Worm (Caenorhabditis elegans): ENCODE measurements around the gene ZC196.2.
"Not testable (repeated sequence)": the region's sequence is repeated elsewhere in the genome, so short reads cannot be mapped to it uniquely, and the experiment has no call there.

The ZC196.2 gene

DNA sequence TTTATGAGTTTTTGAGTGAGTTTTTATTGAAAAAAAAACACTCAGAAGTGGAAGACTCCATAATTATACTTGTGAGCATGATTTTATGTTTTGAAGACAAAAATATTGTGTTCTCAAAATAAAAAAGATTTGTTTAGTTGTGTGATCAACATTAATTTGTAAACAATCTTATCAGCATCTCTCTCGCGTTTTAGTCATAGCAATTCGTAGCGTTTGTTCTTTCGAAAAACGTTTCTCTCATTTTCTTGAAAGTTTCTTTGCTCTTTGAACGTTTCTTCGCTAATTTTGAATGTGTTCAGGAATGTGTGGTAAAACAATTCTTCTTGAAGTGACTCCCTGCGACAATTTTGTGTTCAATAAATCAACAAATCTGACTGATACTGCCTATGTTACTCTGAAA lies at the start of gene ZC196.2:
Gene ZC196.2 (plus strand): TSS at position 301 of the 400 bp plus-strand sequence.
- TF ChIP-seq unc-62 (GFP tag; optimal IDR thresholded peaks at IDR 0.05): no peak

DNA sequence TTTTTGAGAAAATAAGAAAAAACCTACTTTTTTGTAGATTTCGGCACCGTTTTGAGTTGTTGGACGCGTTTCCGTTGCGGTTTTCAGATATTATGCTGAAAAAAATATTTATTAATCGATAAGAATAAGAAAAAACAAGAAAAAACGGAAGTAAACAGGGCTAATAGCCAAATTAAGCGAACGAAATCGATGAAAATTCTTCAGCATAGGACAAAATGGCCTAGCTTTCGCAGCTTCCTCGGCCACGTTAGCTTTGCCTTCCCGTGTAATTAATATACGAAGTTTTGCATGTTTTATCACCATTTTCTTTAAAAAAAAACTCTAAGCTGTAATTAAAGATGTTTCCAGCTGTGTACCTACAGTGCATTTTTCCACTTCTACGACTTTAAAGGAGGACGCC lies 43.0 kb upstream of the ZC196.2 start, which contains the start of gene ZC190.10:
Gene ZC190.10 (minus strand): TSS at position 101 of the 400 bp plus-strand sequence.
- TF ChIP-seq unc-62 (GFP tag; optimal IDR thresholded peaks at IDR 0.05): not testable (repeated sequence)

DNA sequence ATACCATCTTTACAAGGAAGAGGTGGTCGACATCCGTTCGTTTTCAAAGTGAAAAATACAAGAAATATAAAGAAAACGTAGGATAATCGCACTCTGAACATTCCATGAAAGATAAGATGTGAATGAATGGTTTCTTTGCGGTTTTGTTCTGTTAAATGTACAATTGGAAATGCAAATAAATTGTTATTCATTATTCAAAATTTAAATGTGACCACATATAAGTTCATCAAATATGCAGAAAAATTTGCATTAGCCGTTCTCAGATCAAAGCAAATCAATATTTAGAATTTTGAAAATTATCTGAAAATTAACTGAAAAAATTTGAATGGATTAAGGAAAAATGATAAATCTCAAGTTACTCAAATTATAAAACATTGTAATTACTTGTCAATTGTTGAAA lies 27.3 kb upstream of the ZC196.2 start, which contains the start of gene ZC178.2:
Gene ZC178.2 (minus strand): TSS at position 101 of the 400 bp plus-strand sequence.
- no peak for TF ChIP-seq unc-62 (GFP tag; optimal IDR thresholded peaks at IDR 0.05)

DNA sequence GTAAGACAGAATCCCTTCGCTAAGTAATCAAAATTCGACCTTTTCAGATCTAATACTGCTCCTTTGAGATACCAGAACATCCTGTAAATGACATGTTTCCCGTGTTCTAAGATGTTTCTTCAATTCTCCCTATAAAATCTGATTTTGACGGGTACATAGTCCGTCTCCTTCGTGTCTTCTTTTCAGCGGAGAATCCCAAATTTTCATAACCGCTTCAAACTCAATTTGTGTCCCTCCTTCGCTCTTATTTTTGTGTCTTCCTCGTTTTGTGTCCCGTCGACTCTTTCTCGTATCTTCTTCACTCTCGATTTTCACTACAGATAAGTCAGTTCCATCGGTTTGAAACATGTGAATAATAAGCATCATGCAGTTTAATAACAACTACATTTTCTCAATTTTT lies 23.1 kb upstream of the ZC196.2 start, which contains the start of gene glr-5:
Gene glr-5 (plus strand): TSS at position 321 of the 400 bp plus-strand sequence.
- TF ChIP-seq unc-62 (GFP tag; optimal IDR thresholded peaks at IDR 0.05): no peak

DNA sequence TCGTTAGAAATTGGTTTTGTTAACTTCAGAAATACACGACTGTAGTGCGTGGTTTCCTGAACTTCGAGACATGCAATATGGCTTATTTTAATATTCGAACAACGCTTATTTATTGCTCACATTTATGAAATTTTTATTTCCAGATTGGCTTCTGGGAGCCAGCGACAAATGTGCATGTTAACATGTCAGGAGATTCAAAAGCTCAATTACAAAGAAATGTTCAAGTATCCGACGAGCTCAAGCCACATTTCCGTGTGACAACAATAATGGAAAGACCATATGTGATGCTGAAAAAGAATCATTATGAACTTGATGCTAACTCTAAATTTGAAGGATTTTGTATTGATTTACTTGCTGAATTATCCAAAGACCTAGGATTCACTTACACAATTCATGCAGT lies 20.8 kb upstream of the ZC196.2 start:
- TF ChIP-seq unc-62 (GFP tag; optimal IDR thresholded peaks at IDR 0.05): no peak

DNA sequence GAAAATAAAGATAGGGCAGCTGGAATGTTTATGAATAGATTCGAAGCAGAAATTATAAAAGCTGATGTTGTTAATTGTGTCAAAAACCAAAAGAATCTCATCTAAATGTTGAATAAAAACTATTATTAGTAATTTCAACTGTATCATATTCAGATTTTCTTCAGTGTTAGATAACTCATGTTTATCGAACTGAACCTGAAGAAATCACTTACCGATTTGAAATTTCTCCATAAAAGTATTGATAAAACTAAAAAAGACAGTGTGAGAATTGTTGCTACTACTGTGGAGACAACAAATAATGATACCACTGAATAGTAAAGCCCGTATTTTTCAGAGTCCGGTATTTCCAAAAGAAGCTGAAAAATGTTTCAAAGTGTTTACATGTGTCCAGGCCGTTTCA lies 17.1 kb upstream of the ZC196.2 start, which contains the start of gene ZC196.8:
Gene ZC196.8 (minus strand): TSS at position 101 of the 400 bp plus-strand sequence.
- TF ChIP-seq unc-62 (GFP tag; optimal IDR thresholded peaks at IDR 0.05): not testable (repeated sequence)

DNA sequence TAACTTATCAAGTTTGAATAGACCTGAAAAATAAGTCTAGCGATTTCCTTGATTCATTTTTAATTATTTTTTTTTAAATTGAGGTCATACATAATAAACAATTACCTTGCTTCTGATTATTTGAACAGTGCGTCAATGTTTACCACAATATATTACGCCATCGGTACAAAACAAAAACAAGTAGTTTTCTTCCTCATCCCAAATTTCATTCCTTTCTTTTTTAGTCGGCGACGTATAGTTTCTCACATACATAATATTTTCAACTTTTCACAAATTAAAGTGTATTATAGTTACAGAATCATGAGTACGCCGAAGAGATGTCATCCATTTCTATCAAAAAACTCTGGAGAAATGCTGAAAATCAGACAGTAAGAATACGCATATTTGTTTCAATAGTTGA lies 13.0 kb upstream of the ZC196.2 start, which contains the start of gene droe-8:
Gene droe-8 (plus strand): TSS at position 301 of the 400 bp plus-strand sequence.
- TF ChIP-seq unc-62 (GFP tag; optimal IDR thresholded peaks at IDR 0.05): not testable (repeated sequence)

DNA sequence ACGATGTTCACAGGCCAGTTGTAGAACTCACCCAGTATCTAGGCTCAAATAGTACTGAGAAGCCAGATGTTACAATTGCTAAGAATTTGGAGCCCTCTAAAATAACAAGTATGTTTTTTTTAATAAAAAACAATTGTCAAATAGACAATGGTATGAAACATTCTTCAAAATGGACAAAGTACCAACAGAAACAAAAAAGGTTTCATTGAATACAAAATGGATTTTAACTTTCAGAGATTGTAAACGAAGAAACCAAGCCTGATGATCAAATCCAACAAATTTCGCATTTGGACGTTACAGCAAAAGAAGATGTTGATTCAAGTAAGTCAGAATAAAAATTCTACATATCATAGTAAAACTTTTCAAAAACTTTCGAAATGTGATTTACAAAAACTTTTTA lies 12.2 kb upstream of the ZC196.2 start, which contains the start of gene ZC196.9:
Gene ZC196.9 (minus strand): TSS at position 101 of the 400 bp plus-strand sequence.
- TF ChIP-seq unc-62 (GFP tag; optimal IDR thresholded peaks at IDR 0.05): no peak

DNA sequence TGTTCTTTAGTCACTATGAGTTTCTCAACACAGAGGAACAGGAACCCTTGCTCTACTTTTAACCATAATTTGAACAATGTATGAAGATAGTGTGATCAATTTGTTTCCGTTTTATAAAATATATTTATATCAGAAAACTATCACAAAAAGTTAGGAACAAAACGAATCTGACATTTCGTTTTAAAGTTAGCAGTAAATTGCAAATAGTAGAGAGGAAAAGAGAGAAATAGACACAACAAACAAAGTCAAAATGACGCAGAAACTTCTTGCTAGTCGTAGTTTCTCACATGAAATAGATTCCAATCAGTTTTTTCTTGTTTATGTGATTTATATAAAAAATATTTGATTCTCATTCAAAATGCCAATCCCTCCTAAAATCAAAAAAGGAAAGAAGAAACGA lies 10.1 kb upstream of the ZC196.2 start, which contains the start of gene ZC196.5:
Gene ZC196.5 (plus strand): TSS at position 301 of the 400 bp plus-strand sequence.
- no peak for TF ChIP-seq unc-62 (GFP tag; optimal IDR thresholded peaks at IDR 0.05)

DNA sequence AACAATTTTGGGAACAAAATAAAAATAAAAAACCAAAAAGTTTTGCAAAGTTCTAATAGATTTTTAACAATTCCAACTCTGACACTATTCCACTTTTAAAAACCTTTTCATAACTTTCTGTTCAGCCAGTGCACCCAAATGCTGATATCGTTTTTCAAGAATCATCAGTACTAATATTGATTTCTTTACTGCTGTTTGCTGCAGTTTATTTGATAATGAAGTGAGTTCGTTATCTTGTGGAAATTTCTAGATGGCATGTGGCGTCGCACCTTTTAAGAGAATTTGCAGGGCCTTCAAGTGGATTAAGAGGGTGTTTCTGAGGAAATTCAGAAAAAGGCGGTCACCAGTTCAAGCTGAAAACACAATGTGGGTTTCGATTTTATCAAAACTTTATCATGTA lies 8.2 kb upstream of the ZC196.2 start:
- no peak for TF ChIP-seq unc-62 (GFP tag; optimal IDR thresholded peaks at IDR 0.05)

DNA sequence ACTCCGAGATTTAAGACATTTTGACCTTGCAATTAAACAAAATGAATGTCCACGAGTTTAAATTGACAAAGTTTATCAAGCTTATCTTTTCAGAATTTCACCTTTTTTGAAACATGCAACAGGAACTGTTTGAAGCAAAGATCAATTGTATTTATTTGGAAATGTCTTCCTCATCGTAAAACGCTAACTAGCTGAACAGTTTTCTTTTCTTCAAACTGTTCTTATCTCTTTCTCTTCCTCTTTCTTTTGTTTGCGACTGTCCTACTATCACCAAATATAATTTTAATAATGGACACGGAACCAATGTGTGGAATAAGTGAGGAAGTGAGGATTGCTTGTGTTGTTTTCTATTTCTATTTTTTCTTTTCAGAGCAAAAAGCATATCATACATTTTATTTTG lies 6.3 kb upstream of the ZC196.2 start, which contains the start of gene ZC196.4:
Gene ZC196.4 (plus strand): TSS at position 173 of the 400 bp plus-strand sequence.
- TF ChIP-seq unc-62 (GFP tag; optimal IDR thresholded peaks at IDR 0.05): no peak

DNA sequence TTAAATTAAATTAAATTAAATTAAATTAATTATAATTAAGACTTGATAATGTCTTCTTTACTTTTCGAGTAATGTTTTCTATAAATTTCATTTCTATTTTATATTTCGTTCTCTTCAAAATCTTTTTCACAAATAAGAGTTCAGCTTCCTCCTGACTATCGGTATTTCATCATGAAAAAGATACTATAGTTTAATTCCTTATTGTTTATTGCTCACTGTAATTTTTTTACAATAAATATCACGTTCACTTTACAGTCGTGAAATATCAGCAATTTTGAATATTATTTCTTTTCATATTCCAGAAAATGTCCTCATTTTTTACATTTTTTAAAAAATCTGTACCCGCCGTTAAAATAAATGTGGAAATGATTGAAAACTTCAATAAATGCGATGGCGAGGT lies 2.9 kb upstream of the ZC196.2 start, which contains the start of gene ZC196.3:
Gene ZC196.3 (plus strand): TSS at position 301 of the 400 bp plus-strand sequence.
- TF ChIP-seq unc-62 (GFP tag; optimal IDR thresholded peaks at IDR 0.05): no peak

DNA sequence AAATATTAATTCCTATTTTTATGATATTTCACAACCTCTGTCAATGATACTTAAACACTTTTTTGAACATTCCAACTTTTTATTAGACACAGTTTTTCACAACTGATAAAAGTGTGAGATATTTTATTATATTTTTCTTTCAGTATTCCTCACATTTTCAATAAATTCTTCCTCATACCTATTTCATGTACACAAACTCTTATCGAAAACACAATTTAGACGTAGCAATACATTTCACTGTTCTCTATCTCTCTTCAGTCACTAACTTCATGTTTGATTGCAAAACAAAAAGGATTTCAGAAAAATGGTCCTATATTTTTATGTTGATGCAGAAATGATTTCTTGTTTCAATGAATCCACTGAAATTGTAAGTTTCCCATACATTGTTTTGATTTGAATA lies 6.6 kb downstream of the ZC196.2 start, which contains the start of gene B0507.6:
Gene B0507.6 (plus strand): TSS at position 301 of the 400 bp plus-strand sequence.
- no peak for TF ChIP-seq unc-62 (GFP tag; optimal IDR thresholded peaks at IDR 0.05)

DNA sequence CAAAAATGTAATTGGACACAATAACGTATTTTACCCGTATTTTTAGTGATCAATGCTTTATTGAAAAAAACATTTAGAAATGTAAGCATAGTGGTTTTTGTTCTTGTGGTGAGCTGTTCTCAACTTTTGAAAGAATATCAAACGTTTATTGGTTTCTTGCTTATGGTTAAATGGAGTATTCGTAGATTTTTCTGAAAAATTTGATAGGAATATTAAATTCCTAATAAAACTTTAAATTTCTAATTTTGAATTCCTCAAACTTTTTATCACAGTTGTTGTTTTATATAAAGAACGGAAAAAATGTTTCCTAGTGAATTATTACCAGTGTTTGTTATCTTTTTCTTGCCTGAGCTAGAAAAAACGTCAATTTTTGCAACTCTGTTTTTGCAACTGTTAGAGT lies 14.2 kb downstream of the ZC196.2 start, which contains the start of gene B0507.5:
Gene B0507.5 (plus strand): TSS at position 301 of the 400 bp plus-strand sequence.
- TF ChIP-seq unc-62 (GFP tag; optimal IDR thresholded peaks at IDR 0.05): no peak

DNA sequence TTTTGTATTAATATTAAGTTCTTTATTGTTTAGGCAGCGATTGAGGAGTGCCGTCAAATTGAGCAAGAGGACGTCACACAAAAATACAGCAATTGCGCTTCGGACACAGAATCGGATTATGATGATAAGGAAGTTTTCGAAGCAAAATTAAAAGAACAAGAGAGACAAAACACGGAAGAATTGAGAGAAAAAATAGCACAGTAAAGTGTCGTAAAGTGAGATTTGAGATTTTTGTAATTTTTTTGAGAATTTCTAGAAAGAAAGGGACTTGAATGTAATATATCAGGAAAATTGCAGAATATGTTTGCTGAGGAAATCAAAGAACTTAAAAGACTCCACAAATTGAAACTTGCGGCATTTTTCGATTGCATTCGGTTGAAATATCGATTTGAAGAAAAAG lies 15.4 kb downstream of the ZC196.2 start, which contains the start of gene B0507.4:
Gene B0507.4 (plus strand): TSS at position 301 of the 400 bp plus-strand sequence.
- no peak for TF ChIP-seq unc-62 (GFP tag; optimal IDR thresholded peaks at IDR 0.05)

DNA sequence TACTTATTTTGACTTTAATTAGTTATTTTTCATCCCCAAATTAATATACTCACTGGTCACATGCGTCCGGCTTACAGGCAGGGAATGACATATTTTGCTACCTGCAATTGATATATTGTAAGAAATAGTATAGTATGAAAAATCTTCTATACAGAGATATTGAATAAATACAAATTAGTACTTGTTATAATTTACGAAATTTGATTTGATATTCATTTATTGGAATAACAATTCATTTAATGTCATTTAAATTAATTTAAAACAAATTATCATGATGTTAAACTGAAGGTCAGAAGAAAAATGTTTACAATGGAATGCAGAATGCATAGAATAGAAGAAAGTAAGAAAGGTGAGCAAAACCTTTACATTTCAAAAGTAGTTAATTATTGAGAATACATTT lies 19.4 kb downstream of the ZC196.2 start, which contains the start of gene B0507.7:
Gene B0507.7 (minus strand): TSS at position 101 of the 400 bp plus-strand sequence.
- TF ChIP-seq unc-62 (GFP tag; optimal IDR thresholded peaks at IDR 0.05): no peak

DNA sequence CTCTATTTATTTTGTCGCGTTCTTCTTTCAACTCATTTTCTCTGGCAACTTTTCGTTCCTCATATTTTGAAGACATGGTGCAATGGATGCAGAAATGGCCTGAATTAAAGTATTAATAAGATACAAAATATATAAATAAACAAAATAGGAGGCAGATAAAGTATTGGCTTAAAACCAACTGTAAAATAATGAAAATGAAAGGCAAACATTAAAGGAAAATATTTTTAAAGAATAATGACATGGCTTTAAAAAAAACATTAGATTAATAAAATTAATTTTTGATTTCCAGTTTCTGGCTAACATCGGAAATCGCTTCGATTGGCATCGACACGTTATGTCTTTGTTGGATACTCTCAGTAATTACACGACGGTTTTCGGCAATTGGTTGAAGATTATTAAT lies 21.2 kb downstream of the ZC196.2 start, which contains the start of gene ddn-1:
Gene ddn-1 (minus strand): TSS at position 101 of the 400 bp plus-strand sequence.
- no peak for TF ChIP-seq unc-62 (GFP tag; optimal IDR thresholded peaks at IDR 0.05)

Data from whole organism, dauer.